Fruit fly (Drosophila melanogaster): ENCODE results near the gene RpS17.

The RpS17 gene

dm6 chr3L:9417288-9417687 lies 12.3 kb downstream of the RpS17 start, which contains the start of gene CG3982:
Gene CG3982, minus strand, starts transcription at chr3L:9417388.
- TF ChIP-seq CG11902 (GFP tag; optimal IDR thresholded peaks at IDR 0.05) (no peak), CG8319 (GFP tag; optimal IDR thresholded peaks at IDR 0.05) (no peak), fd59A (GFP tag; optimal IDR thresholded peaks at IDR 0.05) (no peak), CG11762 (GFP tag; optimal IDR thresholded peaks at IDR 0.05; ENCODE audit: insufficient read depth) (no peak)

- TF ChIP-seq CG32006 (GFP tag; optimal IDR thresholded peaks at IDR 0.05) (peak; percentile 82), CG3032 (tag; optimal IDR thresholded peaks at IDR 0.05) (peak; percentile 75), achi (GFP tag; optimal IDR thresholded peaks at IDR 0.05) (peak; percentile 77), CG9139 (GFP tag; optimal IDR thresholded peaks at IDR 0.05) (no peak), CG8119 (GFP tag; IDR thresholded peaks at IDR 0.05) (peak; percentile 73), vri (GFP tag; optimal IDR thresholded peaks at IDR 0.05) (peak; percentile 65), Sox15 (GFP tag; optimal IDR thresholded peaks at IDR 0.05) (peak; percentile 46), CG6792 (GFP tag; optimal IDR thresholded peaks at IDR 0.05) (peak; percentile 64), Blimp-1 (GFP tag; optimal IDR thresholded peaks at IDR 0.05) (no peak), Hr4 (GFP tag; optimal IDR thresholded peaks at IDR 0.05) (peak; percentile 83), cyc (GFP tag; optimal IDR thresholded peaks at IDR 0.05) (peak; percentile 62), acj6 (GFP tag; optimal IDR thresholded peaks at IDR 0.05) (peak; percentile 77), eg (GFP tag; IDR thresholded peaks at IDR 0.05) (peak; percentile 83; the same call in 2 of the 3 replicates), fd85E (GFP tag; optimal IDR thresholded peaks at IDR 0.05) (no peak), pdm3 (GFP tag; optimal IDR thresholded peaks at IDR 0.05) (peak; percentile 84), OdsH (GFP tag; optimal IDR thresholded peaks at IDR 0.05) (peak; percentile 79), Smox (GFP tag; optimal IDR thresholded peaks at IDR 0.05) (peak; percentile 71), fd59A (GFP tag; optimal IDR thresholded peaks at IDR 0.05) (no peak), CG31627 (GFP tag; optimal IDR thresholded peaks at IDR 0.05) (peak; percentile 67), Eip93F (GFP tag; optimal IDR thresholded peaks at IDR 0.05) (peak; percentile 69), dac (GFP tag; optimal IDR thresholded peaks at IDR 0.05) (no peak), CG8632 (GFP tag; optimal IDR thresholded peaks at IDR 0.05) (peak; percentile 29), CG3919 (GFP tag; optimal IDR thresholded peaks at IDR 0.05) (peak; percentile 67), CG15336 (GFP tag; IDR thresholded peaks at IDR 0.05) (peak; percentile 79), CG6854 (GFP tag; optimal IDR thresholded peaks at IDR 0.05) (no peak), Ets21C (GFP tag; optimal IDR thresholded peaks at IDR 0.05) (peak; percentile 46), CG11294 (GFP tag; IDR thresholded peaks at IDR 0.05) (0 out of 2 replicates have a peak, but pooled peaks have one; percentile 22), svp (GFP tag) (no peak), Sox14 (GFP tag; optimal IDR thresholded peaks at IDR 0.05) (peak; percentile 70), dsx (GFP tag; optimal IDR thresholded peaks at IDR 0.05; ENCODE audit: poor library complexity, severe bottlenecking) (peak; percentile 41), Sox102F (GFP tag; optimal IDR thresholded peaks at IDR 0.05) (peak; percentile 77), Ets96B (tag; optimal IDR thresholded peaks at IDR 0.05) (peak; percentile 61), lz (GFP tag; optimal IDR thresholded peaks at IDR 0.05) (peak; percentile 76), fkh (GFP tag; optimal IDR thresholded peaks at IDR 0.05) (peak; percentile 99), CG8319 (GFP tag; optimal IDR thresholded peaks at IDR 0.05) (no peak), salr (GFP tag; optimal IDR thresholded peaks at IDR 0.05) (no peak), Lpt (GFP tag; optimal IDR thresholded peaks at IDR 0.05) (peak; percentile 49), CG7368 (GFP tag; optimal IDR thresholded peaks at IDR 0.05) (peak; percentile 56), CG4318 (GFP tag; optimal IDR thresholded peaks at IDR 0.05) (no peak), spab (GFP tag; optimal IDR thresholded peaks at IDR 0.05) (no peak), Eip78C (GFP tag) (peak; percentile 91), CG10631 (GFP tag; optimal IDR thresholded peaks at IDR 0.05) (peak; percentile 79), CG6276 (GFP tag; optimal IDR thresholded peaks at IDR 0.05) (no peak), CG10669 (GFP tag; optimal IDR thresholded peaks at IDR 0.05) (no peak), Hr39 (GFP tag; optimal IDR thresholded peaks at IDR 0.05) (peak; percentile 62), CG34406 (GFP tag; optimal IDR thresholded peaks at IDR 0.05) (peak; percentile 71), CG11902 (GFP tag; optimal IDR thresholded peaks at IDR 0.05) (peak; percentile 4), Hr38 (GFP tag; optimal IDR thresholded peaks at IDR 0.05) (no peak)
Measured at dm6 chr3L:9410754-9411423, 18.7 kb downstream of the RpS17 start, which contains the start of the genes CG4022 and Cpsf5. Gene CG4022, minus strand, starts transcription at chr3L:9410832. Gene Cpsf5, plus strand, starts transcription at chr3L:9411038.
